Worm (Caenorhabditis elegans) whole organism, L2 larva: Measurements from ENCODE around the gene srw-95.
A peak's percentile ranks its signal among the peaks of the same experiment; 100 is the strongest.

Source experiments
- R02D3.7 ChIP-seq: fragments of 150-350 bp; optimal IDR thresholded peaks from 2 replicates; lab custom pipeline; 2014; ENCODE audit warnings: missing biosample characterization, missing genetic modification characterization
- Y55F3AM.14 ChIP-seq: fragments of 200-800 bp; sonication (Bioruptor generic); optimal IDR thresholded peaks from 2 replicates; lab custom pipeline; 2018; ENCODE audit warnings: mild to moderate bottlenecking, missing genetic modification characterization, missing compliant biosample characterization
- ZK546.5 ChIP-seq: sonication (generic microtip); optimal IDR thresholded peaks from 2 replicates; lab custom pipeline; 2017; ENCODE audit warnings: missing biosample characterization, missing genetic modification characterization
- alr-1 ChIP-seq: fragments of 150-350 bp; optimal IDR thresholded peaks from 2 replicates; lab custom pipeline; 2014; ENCODE audit warnings: missing biosample characterization, missing genetic modification characterization
- aly-2 ChIP-seq: fragments of 150-350 bp; optimal IDR thresholded peaks from 2 replicates; lab custom pipeline; 2014; ENCODE audit warnings: missing biosample characterization, missing genetic modification characterization
- ama-1 ChIP-seq: fragments of 150-350 bp; optimal IDR thresholded peaks from 2 replicates; lab custom pipeline; 2018; ENCODE audit warnings: inconsistent platforms
- blmp-1 ChIP-seq: sonication (generic microtip); optimal IDR thresholded peaks from 2 replicates; lab custom pipeline; 2017; ENCODE audit warnings: missing genetic modification characterization, mild to moderate bottlenecking, missing compliant biosample characterization, antibody characterized with exemption, moderate library complexity; ENCODE audit not compliant: insufficient read depth
- ceh-82 ChIP-seq: fragments of 150-350 bp; optimal IDR thresholded peaks from 2 replicates; lab custom pipeline; 2014; ENCODE audit warnings: missing biosample characterization, missing genetic modification characterization
- crh-2 ChIP-seq: sonication (generic microtip); optimal IDR thresholded peaks from 2 replicates; lab custom pipeline; 2017; ENCODE audit warnings: missing biosample characterization, missing genetic modification characterization
- dmd-4 ChIP-seq: sonication (generic microtip); optimal IDR thresholded peaks from 2 replicates; lab custom pipeline; 2017; ENCODE audit warnings: missing biosample characterization, missing genetic modification characterization
- elt-1 ChIP-seq: fragments of 150-350 bp; optimal IDR thresholded peaks from 2 replicates; lab custom pipeline; 2014; ENCODE audit warnings: missing biosample characterization, missing genetic modification characterization
- elt-3 ChIP-seq: sonication (generic microtip); optimal IDR thresholded peaks from 2 replicates; lab custom pipeline; 2017; ENCODE audit warnings: missing biosample characterization, missing genetic modification characterization
- fos-1 ChIP-seq: fragments of 150-350 bp; optimal IDR thresholded peaks from 2 replicates; lab custom pipeline; 2014; ENCODE audit warnings: missing biosample characterization, missing genetic modification characterization
- gmeb-1 ChIP-seq: fragments of 150-350 bp; optimal IDR thresholded peaks from 2 replicates; lab custom pipeline; 2014; ENCODE audit warnings: missing biosample characterization, missing genetic modification characterization
- lin-39 ChIP-seq: fragments of 150-350 bp; optimal IDR thresholded peaks from 2 replicates; lab custom pipeline; 2014; ENCODE audit warnings: missing biosample characterization, missing genetic modification reagents, missing genetic modification characterization
- lsy-2 ChIP-seq, 2 experiments: fragments of 150-350 bp in 1 of 2; sonication (generic microtip) in 1 of 2; optimal IDR thresholded peaks; 2 replicates each; lab custom pipeline; 2014 to 2017; ENCODE audit warnings: missing biosample characterization in 2 of 2, missing genetic modification characterization in 2 of 2
- mab-5 ChIP-seq: fragments of 150-350 bp; optimal IDR thresholded peaks from 2 replicates; lab custom pipeline; 2014; ENCODE audit warnings: missing biosample characterization, missing genetic modification characterization
- mbf-1 ChIP-seq: sonication (generic microtip); optimal IDR thresholded peaks from 2 replicates; lab custom pipeline; 2017; ENCODE audit warnings: missing biosample characterization, missing genetic modification characterization
- mdl-1 ChIP-seq, 2 experiments: fragments of 150-350 bp in 1 of 2; sonication (generic microtip) in 1 of 2; optimal IDR thresholded peaks; 2 replicates each; lab custom pipeline; 2017; ENCODE audit warnings: missing biosample characterization in 2 of 2, missing genetic modification characterization in 2 of 2
- nhr-10 ChIP-seq: sonication (generic microtip); optimal IDR thresholded peaks from 2 replicates; lab custom pipeline; 2017; ENCODE audit warnings: missing biosample characterization, missing genetic modification characterization
- nhr-12 ChIP-seq: fragments of 150-350 bp; optimal IDR thresholded peaks from 2 replicates; lab custom pipeline; 2014; ENCODE audit warnings: missing biosample characterization, missing genetic modification characterization
- nhr-23 ChIP-seq: fragments of 150-350 bp; optimal IDR thresholded peaks from 2 replicates; lab custom pipeline; 2014; ENCODE audit warnings: missing biosample characterization, missing genetic modification reagents, missing genetic modification characterization
- nhr-237 ChIP-seq: fragments of 150-350 bp; optimal IDR thresholded peaks from 2 replicates; lab custom pipeline; 2014; ENCODE audit warnings: missing biosample characterization, missing genetic modification characterization
- nhr-25 ChIP-seq: fragments of 150-350 bp; sonication (generic microtip); optimal IDR thresholded peaks from 3 replicates; lab custom pipeline; 2014; ENCODE audit warnings: missing biosample characterization, missing genetic modification characterization
- nhr-77 ChIP-seq: fragments of 150-350 bp; optimal IDR thresholded peaks from 2 replicates; lab custom pipeline; 2014; ENCODE audit warnings: missing biosample characterization, missing genetic modification characterization
- peb-1 ChIP-seq: fragments of 150-350 bp; optimal IDR thresholded peaks from 2 replicates; lab custom pipeline; 2014; ENCODE audit warnings: missing biosample characterization, missing genetic modification characterization
- sem-4 ChIP-seq: fragments of 150-350 bp; optimal IDR thresholded peaks from 2 replicates; lab custom pipeline; 2014; ENCODE audit warnings: missing biosample characterization, missing genetic modification reagents, missing genetic modification characterization
- sma-3 ChIP-seq: sonication (generic microtip); optimal IDR thresholded peaks from 2 replicates; lab custom pipeline; 2016; ENCODE audit warnings: missing genetic modification reagents, missing genetic modification characterization, missing compliant biosample characterization
- sma-9 ChIP-seq, 2 experiments: fragments of 150-350 bp in 1 of 2; sonication (generic microtip) in 1 of 2; optimal IDR thresholded peaks; 2 replicates each; lab custom pipeline; 2014 to 2016; ENCODE audit warnings: missing genetic modification characterization in 2 of 2, mild to moderate bottlenecking in 1 of 2, missing biosample characterization in 1 of 2, missing compliant biosample characterization in 1 of 2, missing genetic modification reagents in 1 of 2, moderate library complexity in 1 of 2
- unc-55 ChIP-seq: fragments of 150-350 bp; sonication (generic microtip); optimal IDR thresholded peaks from 3 replicates; lab custom pipeline; 2014; ENCODE audit warnings: missing biosample characterization, missing genetic modification reagents, missing genetic modification characterization
- zag-1 ChIP-seq: fragments of 150-350 bp; optimal IDR thresholded peaks from 2 replicates; lab custom pipeline; 2014; ENCODE audit warnings: missing biosample characterization, missing genetic modification characterization
- ztf-11 ChIP-seq: sonication (generic microtip); optimal IDR thresholded peaks from 2 replicates; lab custom pipeline; 2017; ENCODE audit warnings: missing biosample characterization, missing genetic modification characterization
- ztf-4 ChIP-seq: fragments of 150-350 bp; optimal IDR thresholded peaks from 2 replicates; lab custom pipeline; 2014; ENCODE audit warnings: missing biosample characterization, missing genetic modification characterization

Gene srw-95

ce11 chrIV:4810377-4810984, 1.4 kb upstream of the srw-95 start, which contains the start of gene eif-1.A (continued):
- peak; percentile 19 for TF ChIP-seq blmp-1 (tag; lab: Kevin White, UChicago)
- peak; percentile 11 for TF ChIP-seq sma-9 (GFP tag; optimal IDR thresholded peaks at IDR 0.05; lab: Kevin White, UChicago)
- TF ChIP-seq sma-9 (tag; optimal IDR thresholded peaks at IDR 0.05; lab: Kevin White, UChicago) = no peak
- peak; percentile 79 for TF ChIP-seq unc-55 (GFP tag; lab: Kevin White, UChicago)
- peak; percentile 33 for TF ChIP-seq fos-1 (tag; lab: Kevin White, UChicago)
- no peak for TF ChIP-seq ama-1 (lab: Kevin White, UChicago)
- no peak for TF ChIP-seq nhr-77
- TF ChIP-seq nhr-23 (tag; lab: Kevin White, UChicago) = no peak

DNA sequence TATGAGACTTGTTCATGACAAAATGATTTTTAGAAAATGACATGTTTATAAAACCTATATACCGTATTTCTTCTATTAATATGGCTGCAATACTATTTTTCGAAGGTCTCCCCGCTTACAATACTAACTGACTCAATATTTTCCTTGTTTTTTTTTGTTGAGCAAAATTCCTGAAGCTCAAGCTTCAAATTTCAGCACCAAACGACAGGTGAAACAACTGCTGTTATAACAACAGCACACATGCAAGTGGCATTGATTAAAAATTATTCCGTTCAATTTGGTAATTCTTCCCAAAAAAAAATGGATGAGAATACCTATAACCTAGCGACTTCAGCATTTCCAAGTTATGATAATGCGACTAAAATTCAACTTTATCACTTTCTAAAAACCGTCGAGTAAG, 2.3 kb downstream of the srw-95 start, which contains the start of gene srw-94:
Gene srw-94 (plus strand): TSS at position 301 of the 400 bp plus-strand sequence.
- TF ChIP-seq mdl-1 (tag; optimal IDR thresholded peaks at IDR 0.05; lab: Kevin White, UChicago) (no peak), sem-4 (no peak), nhr-10 (tag; lab: Kevin White, UChicago) (no peak), sma-9 (GFP tag; optimal IDR thresholded peaks at IDR 0.05; lab: Kevin White, UChicago) (no peak), sma-9 (tag; optimal IDR thresholded peaks at IDR 0.05; lab: Kevin White, UChicago) (no peak), lsy-2 (tag; optimal IDR thresholded peaks at IDR 0.05; lab: Kevin White, UChicago) (no peak), peb-1 (tag; lab: Kevin White, UChicago) (no peak)

- TF ChIP-seq crh-2 (tag; lab: Kevin White, UChicago) (peak; percentile 42), gmeb-1 (tag; lab: Kevin White, UChicago) (peak; percentile 30), fos-1 (tag; lab: Kevin White, UChicago) (peak; percentile 31), blmp-1 (tag; lab: Kevin White, UChicago) (no peak)
These were observed 9.2 kb downstream of the srw-95 start, which contains the start of gene H06H21.8 for ce11 chrIV:4821054-4821453. Gene H06H21.8, minus strand, starts transcription at chrIV:4821131.

DNA sequence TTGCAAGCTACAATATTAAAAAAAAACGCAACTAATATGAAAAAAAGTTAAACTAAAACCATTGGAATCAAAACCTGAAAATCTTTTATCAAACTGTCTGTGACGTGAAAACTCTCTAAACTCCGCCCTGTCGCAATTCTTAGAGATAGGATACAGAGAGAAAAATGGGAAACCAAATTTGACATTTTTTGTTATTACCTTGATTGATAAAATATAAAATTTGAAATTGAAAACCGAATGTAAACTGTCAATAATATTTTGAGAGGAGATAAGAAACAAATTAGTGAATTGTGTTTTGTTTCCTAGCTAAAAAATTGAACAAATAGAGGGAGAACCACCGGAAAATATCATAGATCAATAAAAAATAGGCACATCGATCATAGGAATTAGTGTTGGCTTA, 10.0 kb downstream of the srw-95 start:
- TF ChIP-seq nhr-237 (no peak), nhr-10 (tag; lab: Kevin White, UChicago) (no peak), ZK546.5 (no peak), mbf-1 (tag; lab: Kevin White, UChicago) (no peak), sma-3 (GFP tag; lab: Kevin White, UChicago) (no peak), elt-3 (tag; lab: Kevin White, UChicago) (no peak), dmd-4 (tag; lab: Kevin White, UChicago) (no peak), elt-1 (tag; lab: Kevin White, UChicago) (no peak), aly-2 (tag; lab: Kevin White, UChicago) (no peak), fos-1 (tag; lab: Kevin White, UChicago) (no peak), nhr-12 (no peak), mab-5 (tag; lab: Kevin White, UChicago) (no peak), alr-1 (tag; lab: Kevin White, UChicago) (no peak)

DNA sequence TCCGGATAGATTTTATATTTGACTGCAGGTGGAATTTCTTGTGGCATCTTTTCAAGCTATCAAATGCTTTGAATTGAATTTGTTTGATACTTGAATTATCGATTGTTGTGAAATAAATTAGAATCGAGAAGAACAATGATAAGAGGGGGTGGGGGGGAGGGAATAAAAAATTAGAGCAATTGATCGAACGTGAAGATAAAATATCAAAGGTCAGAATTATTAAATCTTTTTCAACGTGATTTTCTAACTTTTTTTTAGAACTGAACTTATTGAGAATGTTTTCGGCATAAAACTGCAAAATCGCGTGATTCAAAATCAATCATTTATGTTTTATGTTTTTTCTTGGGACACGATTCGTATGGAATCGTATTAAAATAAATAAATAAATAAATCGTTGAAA, 15.3 kb downstream of the srw-95 start, which contains the start of gene mpz-4:
Gene mpz-4 (minus strand): TSS at position 101 of the 400 bp plus-strand sequence.
- TF ChIP-seq elt-3 (tag; lab: Kevin White, UChicago) (no peak), elt-1 (tag; lab: Kevin White, UChicago) (no peak), zag-1 (no peak), Y55F3AM.14 (GFP tag; lab: Kevin White, UChicago) (no peak), nhr-25 (tag; lab: Kevin White, UChicago) (no peak), ztf-4 (no peak), ztf-11 (tag; lab: Kevin White, UChicago) (no peak), R02D3.7 (no peak), sma-9 (GFP tag; optimal IDR thresholded peaks at IDR 0.05; lab: Kevin White, UChicago) (no peak), sma-9 (tag; optimal IDR thresholded peaks at IDR 0.05; lab: Kevin White, UChicago) (no peak), mab-5 (tag; lab: Kevin White, UChicago) (no peak), mdl-1 (tag; optimal IDR thresholded peaks at IDR 0.05; lab: Kevin White, UChicago) (no peak), nhr-12 (no peak), lin-39 (no peak), ama-1 (lab: Kevin White, UChicago) (no peak), nhr-237 (no peak), ceh-82 (no peak)
